Worm (Caenorhabditis elegans) whole organism, L4 larva: ENCODE measurements around the gene F49F1.7.

Experiments used
- F26F4.8 ChIP-seq: fragments of 200-800 bp; sonication (Bioruptor generic); conservative IDR thresholded peaks from 2 replicates; pipeline ENCODE4 v1.3.6; 2022; ENCODE audit warnings: missing genetic modification characterization, missing compliant biosample characterization
- T20F7.1 ChIP-seq: fragments of 200-800 bp; sonication (Bioruptor generic); optimal IDR thresholded peaks from 2 replicates; lab custom pipeline; 2018; ENCODE audit warnings: mild to moderate bottlenecking, missing genetic modification characterization, missing compliant biosample characterization
- T26A8.4 ChIP-seq: fragments of 200-800 bp; sonication (Bioruptor generic); IDR thresholded peaks from 2 replicates; pipeline ENCODE4 v1.3.6; 2022; ENCODE audit warnings: missing genetic modification characterization, missing compliant biosample characterization
- ama-1 ChIP-seq: fragments of 150-350 bp; optimal IDR thresholded peaks from 2 replicates; lab custom pipeline; 2014; ENCODE audit warnings: inconsistent platforms, mixed read lengths
- attf-4 ChIP-seq: sonication (generic microtip); optimal IDR thresholded peaks from 3 replicates; lab custom pipeline; 2017; ENCODE audit warnings: missing biosample characterization, missing genetic modification characterization
- ceh-20 ChIP-seq: fragments of 200-800 bp; sonication (Bioruptor generic); IDR thresholded peaks from 2 replicates; pipeline ENCODE4 v1.3.6; 2022; ENCODE audit warnings: missing genetic modification reagents, missing genetic modification characterization, missing compliant biosample characterization
- ceh-28 ChIP-seq: fragments of 150-350 bp; optimal IDR thresholded peaks from 2 replicates; lab custom pipeline; 2014; ENCODE audit warnings: missing biosample characterization, missing genetic modification reagents, missing genetic modification characterization
- ceh-32 ChIP-seq: sonication (generic microtip); optimal IDR thresholded peaks from 2 replicates; lab custom pipeline; 2016; ENCODE audit warnings: mild to moderate bottlenecking, missing genetic modification characterization, missing compliant biosample characterization; ENCODE audit not compliant: poor library complexity
- ceh-62 ChIP-seq: sonication (generic microtip); optimal IDR thresholded peaks from 2 replicates; lab custom pipeline; 2017; ENCODE audit warnings: missing biosample characterization, missing genetic modification characterization
- daf-8 ChIP-seq: fragments of 200-800 bp; sonication (Bioruptor generic); IDR thresholded peaks from 2 replicates; pipeline ENCODE4 v1.3.6; 2022; ENCODE audit warnings: missing genetic modification characterization, missing compliant biosample characterization
- dmd-6 ChIP-seq: fragments of 200-800 bp; sonication (Bioruptor generic); IDR thresholded peaks from 2 replicates; pipeline ENCODE4 v1.3.6; 2022; ENCODE audit warnings: missing genetic modification reagents, missing genetic modification characterization, missing compliant biosample characterization
- duxl-1 ChIP-seq: sonication (generic microtip); optimal IDR thresholded peaks from 2 replicates; lab custom pipeline; 2016; ENCODE audit warnings: mild to moderate bottlenecking, missing genetic modification characterization, moderate library complexity, missing compliant biosample characterization; ENCODE audit not compliant: poor library complexity
- jun-1 ChIP-seq: fragments of 150-350 bp; optimal IDR thresholded peaks from 2 replicates; lab custom pipeline; 2014; ENCODE audit warnings: missing biosample characterization, missing genetic modification reagents, missing genetic modification characterization
- lin-13 ChIP-seq: fragments of 150-350 bp; optimal IDR thresholded peaks from 2 replicates; lab custom pipeline; 2014; ENCODE audit warnings: missing biosample characterization, missing genetic modification reagents, missing genetic modification characterization
- lin-15B ChIP-seq: fragments of 150-350 bp; sonication (generic microtip); optimal IDR thresholded peaks from 3 replicates; lab custom pipeline; 2014; ENCODE audit warnings: missing biosample characterization, missing genetic modification characterization
- lir-3 ChIP-seq: sonication (generic microtip); optimal IDR thresholded peaks from 2 replicates; lab custom pipeline; 2016; ENCODE audit warnings: mild to moderate bottlenecking, missing genetic modification characterization, missing compliant biosample characterization
- lsy-2 ChIP-seq, 2 experiments: fragments of 150-350 bp in 1 of 2; sonication (generic microtip) in 1 of 2; optimal IDR thresholded peaks; 2 replicates each; lab custom pipeline; 2014 to 2017; ENCODE audit warnings: missing biosample characterization in 2 of 2, missing genetic modification characterization in 2 of 2
- madf-5 ChIP-seq, 2 experiments: fragments of 200-800 bp; sonication (Bioruptor generic); IDR thresholded peaks; 2 replicates each; pipeline ENCODE4 v1.3.6; 2022; ENCODE audit warnings: missing compliant biosample characterization in 2 of 2, missing genetic modification characterization in 2 of 2
- madf-9 ChIP-seq: fragments of 200-800 bp; sonication (Bioruptor generic); conservative IDR thresholded peaks from 2 replicates; pipeline ENCODE4 v1.3.6; 2022; ENCODE audit warnings: missing genetic modification reagents, missing genetic modification characterization, missing compliant biosample characterization
- mdl-1 ChIP-seq, 2 experiments: fragments of 150-350 bp in 1 of 2; sonication (generic microtip) in 1 of 2; optimal IDR thresholded peaks; 2 replicates each; lab custom pipeline; 2014 to 2017; ENCODE audit warnings: missing biosample characterization in 2 of 2, missing genetic modification characterization in 2 of 2
- mdt-29 ChIP-seq: fragments of 200-800 bp; sonication (Bioruptor generic); IDR thresholded peaks from 2 replicates; pipeline ENCODE4 v1.3.6; 2022; ENCODE audit warnings: missing genetic modification reagents, missing genetic modification characterization, missing compliant biosample characterization
- mep-1 ChIP-seq: fragments of 150-350 bp; sonication (generic microtip); optimal IDR thresholded peaks from 3 replicates; lab custom pipeline; 2014; ENCODE audit warnings: missing biosample characterization, missing genetic modification characterization
- nhr-11 ChIP-seq: fragments of 150-350 bp; optimal IDR thresholded peaks from 2 replicates; lab custom pipeline; 2014; ENCODE audit warnings: missing biosample characterization, missing genetic modification characterization
- nhr-111 ChIP-seq: fragments of 200-800 bp; sonication (Bioruptor generic); optimal IDR thresholded peaks from 2 replicates; lab custom pipeline; 2018; ENCODE audit warnings: mild to moderate bottlenecking, missing genetic modification characterization, missing compliant biosample characterization
- nhr-48 ChIP-seq: sonication (generic microtip); optimal IDR thresholded peaks from 2 replicates; lab custom pipeline; 2016; ENCODE audit warnings: mild to moderate bottlenecking, missing genetic modification characterization, missing compliant biosample characterization
- pqm-1 ChIP-seq: sonication (generic microtip); optimal IDR thresholded peaks from 2 replicates; lab custom pipeline; 2017; ENCODE audit warnings: missing biosample characterization, missing genetic modification characterization
- sdz-12 ChIP-seq: fragments of 200-800 bp; sonication (Bioruptor generic); optimal IDR thresholded peaks from 2 replicates; lab custom pipeline; 2018; ENCODE audit warnings: mild to moderate bottlenecking, missing genetic modification characterization, missing compliant biosample characterization
- set-16 ChIP-seq: fragments of 200-800 bp; sonication (Bioruptor generic); IDR thresholded peaks from 2 replicates; pipeline ENCODE4 v1.3.6; 2022; ENCODE audit warnings: missing genetic modification reagents, missing genetic modification characterization, missing compliant biosample characterization
- skn-1 ChIP-seq: fragments of 150-350 bp; optimal IDR thresholded peaks from 2 replicates; lab custom pipeline; 2014; ENCODE audit warnings: missing biosample characterization, missing genetic modification characterization
- spr-3 ChIP-seq: fragments of 200-800 bp; sonication (Bioruptor generic); optimal IDR thresholded peaks from 2 replicates; lab custom pipeline; 2018; ENCODE audit warnings: mild to moderate bottlenecking, missing genetic modification characterization, missing compliant biosample characterization
- unc-130 ChIP-seq: sonication (generic microtip); optimal IDR thresholded peaks from 2 replicates; lab custom pipeline; 2016; ENCODE audit warnings: missing genetic modification reagents, missing genetic modification characterization, missing compliant biosample characterization
- unc-39 ChIP-seq: sonication (generic microtip); optimal IDR thresholded peaks from 2 replicates; lab custom pipeline; 2017; ENCODE audit warnings: missing biosample characterization, missing genetic modification characterization
- unc-62 ChIP-seq, 3 experiments: fragments of 150-350 bp in 1 of 3; sonication (generic microtip); optimal IDR thresholded peaks in 2 of 3; peaks in 1 of 3; 1 replicate in 1 of 3; 2 replicates in 2 of 3; lab custom pipeline; 2014 to 2017; ENCODE audit warnings: missing biosample characterization in 3 of 3, missing genetic modification characterization in 3 of 3, missing genetic modification reagents in 3 of 3, missing genotype in 1 of 3
- zfp-2 ChIP-seq: sonication (generic microtip); optimal IDR thresholded peaks from 2 replicates; lab custom pipeline; 2016; ENCODE audit warnings: mild to moderate bottlenecking, missing genetic modification characterization, missing compliant biosample characterization
- ztf-7 ChIP-seq: fragments of 150-350 bp; optimal IDR thresholded peaks from 2 replicates; lab custom pipeline; 2014; ENCODE audit warnings: missing biosample characterization, missing genetic modification characterization

F49F1.7 gene

ce11 chrIV:4117432-4117831, 8.1 kb downstream of the F49F1.7 start, which contains the start of gene drd-50:
Gene drd-50, plus strand, starts transcription at chrIV:4117732.
- no peak for TF ChIP-seq sdz-12 (GFP tag; lab: Kevin White, UChicago)
- TF ChIP-seq pqm-1 (tag; lab: Kevin White, UChicago): peak; percentile 42

ce11 chrIV:4115634-4116033, 9.9 kb downstream of the F49F1.7 start, which contains the start of the genes F49F1.4 and F49F1.2:
Gene F49F1.4, minus strand, starts transcription at chrIV:4115734.
Gene F49F1.2, plus strand, starts transcription at chrIV:4115943.
- TF ChIP-seq mdl-1 (tag; optimal IDR thresholded peaks at IDR 0.05; lab: Kevin White, UChicago) (no peak), mdt-29 (GFP tag; lab: Robert Waterston, UW) (no peak), madf-9 (no peak), nhr-48 (tag; lab: Kevin White, UChicago) (no peak), nhr-11 (tag; lab: Kevin White, UChicago) (no peak), jun-1 (no peak), T26A8.4 (GFP tag; lab: Robert Waterston, UW) (no peak), sdz-12 (GFP tag; lab: Kevin White, UChicago) (no peak), unc-39 (tag; lab: Kevin White, UChicago) (no peak), mep-1 (tag; lab: Kevin White, UChicago) (no peak), ama-1 (lab: Kevin White, UChicago) (no peak), T20F7.1 (GFP tag; lab: Kevin White, UChicago) (no peak), lin-13 (GFP tag; lab: Kevin White, UChicago) (no peak), lir-3 (tag; lab: Kevin White, UChicago) (no peak)

ce11 chrIV:4114526-4114925, 11.0 kb downstream of the F49F1.7 start, which contains the start of gene F49F1.15:
Gene F49F1.15, minus strand, starts transcription at chrIV:4114626.
- no peak for TF ChIP-seq attf-4 (tag; lab: Kevin White, UChicago)
- no peak for TF ChIP-seq unc-130 (GFP tag; lab: Kevin White, UChicago)
- no peak for TF ChIP-seq skn-1
- TF ChIP-seq madf-5 (GFP tag; IDR thresholded peaks at IDR 0.05; lab: Robert Waterston, UW): no peak
- no peak for TF ChIP-seq lin-15B (tag; lab: Kevin White, UChicago)
- no peak for TF ChIP-seq ceh-20
- TF ChIP-seq nhr-111 (GFP tag; lab: Kevin White, UChicago): no peak
- TF ChIP-seq ztf-7 (tag; lab: Kevin White, UChicago): no peak
- no peak for TF ChIP-seq mdl-1 (tag; optimal IDR thresholded peaks at IDR 0.05; lab: Kevin White, UChicago)
- TF ChIP-seq dmd-6: no peak
- no peak for TF ChIP-seq ceh-32 (tag; lab: Kevin White, UChicago)
- TF ChIP-seq lsy-2 (tag; optimal IDR thresholded peaks at IDR 0.05; lab: Kevin White, UChicago): no peak
- no peak for TF ChIP-seq zfp-2 (tag; lab: Kevin White, UChicago)
- no peak for TF ChIP-seq nhr-11 (tag; lab: Kevin White, UChicago)
- TF ChIP-seq spr-3 (GFP tag; lab: Kevin White, UChicago): no peak
- no peak for TF ChIP-seq ceh-28
- TF ChIP-seq F26F4.8 (GFP tag; lab: Robert Waterston, UW): no peak

- no peak for TF ChIP-seq set-16
- TF ChIP-seq duxl-1 (tag; lab: Kevin White, UChicago): no peak
- no peak for TF ChIP-seq daf-8 (GFP tag; lab: Robert Waterston, UW)
- TF ChIP-seq, all 104 proteins: peak for 0
Measured at ce11 chrIV:4112387-4112786, 13.2 kb downstream of the F49F1.7 start, which contains the start of gene F49F1.14. Gene F49F1.14, minus strand, starts transcription at chrIV:4112487.

ce11 chrIV:4108767-4109166, 16.8 kb downstream of the F49F1.7 start, which contains the start of gene C35B1.7:
Gene C35B1.7, plus strand, starts transcription at chrIV:4109067.
- no peak for TF ChIP-seq mdt-29 (GFP tag; lab: Robert Waterston, UW)
- no peak for TF ChIP-seq unc-62 (GFP tag; optimal IDR thresholded peaks at IDR 0.05 in 1 of 2; lab: Kevin White, UChicago)
- no peak for TF ChIP-seq unc-62 (tag; optimal IDR thresholded peaks at IDR 0.05; lab: Kevin White, UChicago)
- TF ChIP-seq ceh-62 (tag; lab: Kevin White, UChicago): no peak
- TF ChIP-seq madf-5 (GFP tag; IDR thresholded peaks at IDR 0.05; lab: Robert Waterston, UW): no peak
